Fruit fly (Drosophila melanogaster): Measurements from ENCODE around the gene Nnp-1.

DNA sequence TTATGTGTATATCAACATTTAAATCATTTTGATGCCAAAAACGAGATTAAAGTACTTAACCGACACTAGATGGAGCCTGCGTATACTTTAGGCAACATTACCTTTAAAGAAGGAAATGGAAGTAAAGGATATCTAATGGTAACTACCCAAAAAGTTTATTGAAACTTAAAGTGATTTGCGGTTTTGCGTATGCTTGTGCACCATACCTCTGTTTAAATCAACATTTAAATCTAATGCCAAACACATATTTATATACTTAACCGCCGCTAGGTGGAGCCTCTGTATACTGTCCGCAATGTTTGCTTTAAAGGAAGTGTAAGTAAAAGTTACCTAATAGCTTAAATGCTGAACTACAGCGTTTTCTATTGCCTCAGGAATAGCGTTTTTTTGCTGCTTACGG is 40.2 kb downstream of the Nnp-1 start:
- TF ChIP-seq dsf (GFP tag; optimal IDR thresholded peaks at IDR 0.05; ENCODE audit: borderline replicate concordance), result no peak
- no peak for TF ChIP-seq OdsH (GFP tag; optimal IDR thresholded peaks at IDR 0.05)
- TF ChIP-seq psq (GFP tag; optimal IDR thresholded peaks at IDR 0.05), result no peak
- no peak for TF ChIP-seq br (GFP tag; optimal IDR thresholded peaks at IDR 0.05)
- no peak for TF ChIP-seq rgr (GFP tag; optimal IDR thresholded peaks at IDR 0.05)
- no peak for TF ChIP-seq h (GFP tag; optimal IDR thresholded peaks at IDR 0.05)
- TF ChIP-seq Dfd (GFP tag; optimal IDR thresholded peaks at IDR 0.05), result no peak

Data from whole organism, wandering third instar larva.